Worm (Caenorhabditis elegans) whole organism, L3 larva: ENCODE measurements around the gene Y34B4A.7.

Experiments
- ZK546.5 ChIP-seq: sonication (generic microtip); optimal IDR thresholded peaks from 2 replicates; lab custom pipeline; 2017; ENCODE audit warnings: missing biosample characterization, missing genetic modification characterization
- aly-2 ChIP-seq: fragments of 150-350 bp; optimal IDR thresholded peaks from 2 replicates; lab custom pipeline; 2014; ENCODE audit warnings: missing biosample characterization, missing genetic modification characterization
- ama-1 ChIP-seq: fragments of 150-350 bp; optimal IDR thresholded peaks from 2 replicates; lab custom pipeline; 2018
- ceh-28 ChIP-seq: fragments of 150-350 bp; optimal IDR thresholded peaks from 2 replicates; lab custom pipeline; 2014; ENCODE audit warnings: missing biosample characterization, missing genetic modification reagents, missing genetic modification characterization
- ceh-9 ChIP-seq: sonication (generic microtip); optimal IDR thresholded peaks from 2 replicates; lab custom pipeline; 2018; ENCODE audit warnings: missing biosample characterization, missing genetic modification characterization
- egl-27 ChIP-seq: sonication (generic microtip); optimal IDR thresholded peaks from 4 replicates; lab custom pipeline; 2017; ENCODE audit warnings: missing biosample characterization, missing genetic modification reagents, missing genetic modification characterization
- egl-5 ChIP-seq: fragments of 150-350 bp; optimal IDR thresholded peaks from 2 replicates; lab custom pipeline; 2017; ENCODE audit warnings: missing biosample characterization, missing genetic modification reagents, missing genetic modification characterization, inconsistent platforms
- elt-1 ChIP-seq: fragments of 150-350 bp; optimal IDR thresholded peaks from 2 replicates; lab custom pipeline; 2014; ENCODE audit warnings: missing biosample characterization, missing genetic modification characterization
- elt-2 ChIP-seq: sonication (generic microtip); optimal IDR thresholded peaks from 2 replicates; lab custom pipeline; 2016; ENCODE audit warnings: missing genetic modification reagents, mild to moderate bottlenecking, missing genetic modification characterization, missing compliant biosample characterization
- fkh-10 ChIP-seq: sonication (generic microtip); optimal IDR thresholded peaks from 2 replicates; lab custom pipeline; 2017; ENCODE audit warnings: missing biosample characterization, missing genetic modification reagents, missing genetic modification characterization
- fkh-2 ChIP-seq: fragments of 150-350 bp; optimal IDR thresholded peaks from 2 replicates; lab custom pipeline; 2014; ENCODE audit warnings: missing biosample characterization, missing genetic modification reagents, missing genetic modification characterization
- hmg-11 ChIP-seq: sonication (generic microtip); optimal IDR thresholded peaks from 2 replicates; lab custom pipeline; 2016; ENCODE audit warnings: missing genetic modification characterization, missing compliant biosample characterization
- lin-15B ChIP-seq: fragments of 150-350 bp; optimal IDR thresholded peaks from 2 replicates; lab custom pipeline; 2014; ENCODE audit warnings: missing biosample characterization, missing genetic modification characterization
- lin-39 ChIP-seq: fragments of 150-350 bp; optimal IDR thresholded peaks from 2 replicates; lab custom pipeline; 2018; ENCODE audit warnings: missing biosample characterization, missing genetic modification reagents, missing genetic modification characterization
- lsy-12 ChIP-seq: sonication (generic microtip); optimal IDR thresholded peaks from 2 replicates; lab custom pipeline; 2016; ENCODE audit warnings: mild to moderate bottlenecking, missing genetic modification characterization, missing compliant biosample characterization
- nfya-1 ChIP-seq: sonication (generic microtip); optimal IDR thresholded peaks from 2 replicates; lab custom pipeline; 2017; ENCODE audit warnings: missing genetic modification characterization, mild to moderate bottlenecking, missing compliant biosample characterization, antibody characterized with exemption, moderate library complexity; ENCODE audit not compliant: insufficient read depth
- nhr-11 ChIP-seq: fragments of 150-350 bp; optimal IDR thresholded peaks from 2 replicates; lab custom pipeline; 2014; ENCODE audit warnings: missing biosample characterization, missing genetic modification characterization
- nhr-23 ChIP-seq: fragments of 150-350 bp; optimal IDR thresholded peaks from 2 replicates; lab custom pipeline; 2014; ENCODE audit warnings: missing biosample characterization, missing genetic modification reagents, missing genetic modification characterization
- nhr-237 ChIP-seq: fragments of 150-350 bp; optimal IDR thresholded peaks from 2 replicates; lab custom pipeline; 2014; ENCODE audit warnings: missing biosample characterization, missing genetic modification characterization
- nhr-25 ChIP-seq: sonication (generic microtip); optimal IDR thresholded peaks from 2 replicates; lab custom pipeline; 2017; ENCODE audit warnings: missing biosample characterization, missing genetic modification characterization
- nhr-43 ChIP-seq: sonication (generic microtip); optimal IDR thresholded peaks from 2 replicates; lab custom pipeline; 2016; ENCODE audit warnings: mild to moderate bottlenecking, missing genetic modification characterization, missing compliant biosample characterization; ENCODE audit not compliant: poor library complexity, severe bottlenecking
- nhr-67 ChIP-seq: fragments of 150-350 bp; optimal IDR thresholded peaks from 2 replicates; lab custom pipeline; 2014; ENCODE audit warnings: missing biosample characterization, missing genetic modification characterization
- nhr-76 ChIP-seq: fragments of 150-350 bp; sonication (generic microtip); optimal IDR thresholded peaks from 5 replicates; lab custom pipeline; 2014; ENCODE audit warnings: missing biosample characterization, missing genetic modification characterization
- nhr-77 ChIP-seq: fragments of 150-350 bp; optimal IDR thresholded peaks from 2 replicates; lab custom pipeline; 2014; ENCODE audit warnings: missing biosample characterization, missing genetic modification characterization
- pqm-1 ChIP-seq: fragments of 150-350 bp; optimal IDR thresholded peaks from 2 replicates; lab custom pipeline; 2017; ENCODE audit warnings: missing biosample characterization, missing genetic modification characterization, inconsistent platforms
- sea-2 ChIP-seq: fragments of 150-350 bp; sonication (generic microtip); optimal IDR thresholded peaks from 4 replicates; lab custom pipeline; 2014; ENCODE audit warnings: missing biosample characterization, missing genetic modification reagents, missing genetic modification characterization
- skn-1 ChIP-seq: fragments of 150-350 bp; optimal IDR thresholded peaks from 2 replicates; lab custom pipeline; 2014; ENCODE audit warnings: missing biosample characterization, missing genetic modification characterization
- tbx-2 ChIP-seq: sonication (generic microtip); optimal IDR thresholded peaks from 2 replicates; lab custom pipeline; 2016; ENCODE audit warnings: mild to moderate bottlenecking, missing genetic modification characterization, missing compliant biosample characterization
- unc-39 ChIP-seq: sonication (generic microtip); optimal IDR thresholded peaks from 4 replicates; lab custom pipeline; 2017; ENCODE audit warnings: missing biosample characterization, missing genetic modification characterization
- unc-62 ChIP-seq: fragments of 150-350 bp; sonication (generic microtip); optimal IDR thresholded peaks from 4 replicates; lab custom pipeline; 2014; ENCODE audit warnings: missing biosample characterization, missing genetic modification reagents, missing genetic modification characterization
- ztf-4 ChIP-seq: fragments of 150-350 bp; optimal IDR thresholded peaks from 2 replicates; lab custom pipeline; 2014; ENCODE audit warnings: missing biosample characterization, missing genetic modification characterization

The Y34B4A.7 gene

ce11 chrX:5195462-5196160 is 48.5 kb upstream of the Y34B4A.7 start, which contains the start of gene pqn-62:
TSS of gene pqn-62 (plus strand) at chrX:5196110.
- TF ChIP-seq egl-5 (tag; lab: Kevin White, UChicago): no peak
- TF ChIP-seq lin-15B (tag; lab: Kevin White, UChicago): no peak
- no peak for TF ChIP-seq nhr-11 (tag; lab: Kevin White, UChicago)
- no peak for TF ChIP-seq ZK546.5 (tag; lab: Kevin White, UChicago)
- TF ChIP-seq egl-27 (tag; lab: Kevin White, UChicago): no peak
- TF ChIP-seq elt-2 (tag; lab: Kevin White, UChicago): no peak
- no peak for TF ChIP-seq nhr-77 (tag; lab: Kevin White, UChicago)
- TF ChIP-seq ceh-28: no peak
- no peak for TF ChIP-seq skn-1 (tag; lab: Kevin White, UChicago)
- no peak for TF ChIP-seq nhr-25
- no peak for TF ChIP-seq nhr-67 (tag; lab: Kevin White, UChicago)
- no peak for TF ChIP-seq pqm-1 (tag; lab: Kevin White, UChicago)
- no peak for TF ChIP-seq nhr-43

- TF ChIP-seq tbx-2 (tag; lab: Kevin White, UChicago) (no peak), ama-1 (lab: Kevin White, UChicago) (no peak), nhr-237 (no peak), ZK546.5 (tag; lab: Kevin White, UChicago) (no peak), ceh-28 (no peak), lsy-12 (no peak)
- TF ChIP-seq, all 47 proteins: peak for 0
Observed at ce11 chrX:5197440-5197839, 46.7 kb upstream of the Y34B4A.7 start.

ce11 chrX:5199245-5199644 is 44.9 kb upstream of the Y34B4A.7 start:
- TF ChIP-seq aly-2 (tag; lab: Kevin White, UChicago) (no peak), ceh-28 (no peak), elt-1 (tag; lab: Kevin White, UChicago) (no peak), sea-2 (GFP tag; lab: Kevin White, UChicago) (no peak), nhr-76 (no peak), ztf-4 (tag; lab: Kevin White, UChicago) (no peak)
- TF ChIP-seq, all 47 proteins: peak for 0

- TF ChIP-seq nhr-11 (tag; lab: Kevin White, UChicago): peak; percentile 72
- TF ChIP-seq unc-62 (GFP tag; lab: Kevin White, UChicago): peak; percentile 58
- no peak for TF ChIP-seq nhr-23
- TF ChIP-seq egl-5 (tag; lab: Kevin White, UChicago): peak; percentile 27
- TF ChIP-seq, all 47 proteins: peak for 3
Observed at ce11 chrX:5199825-5200373, 44.2 kb upstream of the Y34B4A.7 start.

ce11 chrX:5201860-5202259 is 42.3 kb upstream of the Y34B4A.7 start:
- TF ChIP-seq egl-5 (tag; lab: Kevin White, UChicago): peak; percentile 83
- no peak for TF ChIP-seq egl-27 (tag; lab: Kevin White, UChicago)
- peak; percentile 53 for TF ChIP-seq lin-39 (tag; lab: Kevin White, UChicago)

ce11 chrX:5202399-5202798 is 41.7 kb upstream of the Y34B4A.7 start:
- TF ChIP-seq fkh-10 (GFP tag; lab: Kevin White, UChicago) (no peak), ceh-9 (tag; lab: Kevin White, UChicago) (no peak), nhr-11 (tag; lab: Kevin White, UChicago) (no peak), pqm-1 (tag; lab: Kevin White, UChicago) (peak; percentile 18), sea-2 (GFP tag; lab: Kevin White, UChicago) (no peak), unc-39 (tag; lab: Kevin White, UChicago) (no peak), lin-39 (tag; lab: Kevin White, UChicago) (no peak), elt-2 (tag; lab: Kevin White, UChicago) (peak; percentile 52), skn-1 (tag; lab: Kevin White, UChicago) (no peak), nhr-25 (no peak), nfya-1 (tag; lab: Kevin White, UChicago) (no peak), lsy-12 (no peak), nhr-237 (no peak), fkh-2 (no peak), hmg-11 (no peak), nhr-67 (tag; lab: Kevin White, UChicago) (no peak), elt-1 (tag; lab: Kevin White, UChicago) (no peak), unc-62 (GFP tag; lab: Kevin White, UChicago) (no peak)
